Worm (Caenorhabditis elegans) whole organism, L3 larva: Measurements from ENCODE around the gene mrps-5.
A peak's percentile ranks its signal among the peaks of the same experiment; 100 is the strongest.

ENCODE experiments used
- R02D3.7 ChIP-seq: fragments of 150-350 bp; optimal IDR thresholded peaks from 2 replicates; lab custom pipeline; 2014; ENCODE audit warnings: missing biosample characterization, missing genetic modification characterization
- aly-2 ChIP-seq: fragments of 150-350 bp; optimal IDR thresholded peaks from 2 replicates; lab custom pipeline; 2014; ENCODE audit warnings: missing biosample characterization, missing genetic modification characterization
- ama-1 ChIP-seq: fragments of 150-350 bp; optimal IDR thresholded peaks from 2 replicates; lab custom pipeline; 2018
- ceh-16 ChIP-seq: sonication (generic microtip); optimal IDR thresholded peaks from 2 replicates; lab custom pipeline; 2017; ENCODE audit warnings: missing biosample characterization, missing genetic modification characterization
- ceh-28 ChIP-seq: fragments of 150-350 bp; optimal IDR thresholded peaks from 2 replicates; lab custom pipeline; 2014; ENCODE audit warnings: missing biosample characterization, missing genetic modification reagents, missing genetic modification characterization
- ceh-82 ChIP-seq: fragments of 150-350 bp; optimal IDR thresholded peaks from 2 replicates; lab custom pipeline; 2014; ENCODE audit warnings: missing biosample characterization, missing genetic modification characterization
- ceh-9 ChIP-seq: sonication (generic microtip); optimal IDR thresholded peaks from 2 replicates; lab custom pipeline; 2018; ENCODE audit warnings: missing biosample characterization, missing genetic modification characterization
- egl-27 ChIP-seq: sonication (generic microtip); optimal IDR thresholded peaks from 4 replicates; lab custom pipeline; 2017; ENCODE audit warnings: missing biosample characterization, missing genetic modification reagents, missing genetic modification characterization
- egl-5 ChIP-seq: fragments of 150-350 bp; optimal IDR thresholded peaks from 2 replicates; lab custom pipeline; 2017; ENCODE audit warnings: missing biosample characterization, missing genetic modification reagents, missing genetic modification characterization, inconsistent platforms
- elt-1 ChIP-seq: fragments of 150-350 bp; optimal IDR thresholded peaks from 2 replicates; lab custom pipeline; 2014; ENCODE audit warnings: missing biosample characterization, missing genetic modification characterization
- eor-1 ChIP-seq, 2 experiments: fragments of 150-350 bp; optimal IDR thresholded peaks; 2 replicates each; lab custom pipeline; 2014 to 2018; ENCODE audit warnings: missing biosample characterization in 2 of 2, missing genetic modification characterization in 2 of 2
- fkh-10 ChIP-seq: sonication (generic microtip); optimal IDR thresholded peaks from 2 replicates; lab custom pipeline; 2017; ENCODE audit warnings: missing biosample characterization, missing genetic modification reagents, missing genetic modification characterization
- fos-1 ChIP-seq: fragments of 150-350 bp; optimal IDR thresholded peaks from 2 replicates; lab custom pipeline; 2014; ENCODE audit warnings: missing biosample characterization, missing genetic modification characterization
- hmg-11 ChIP-seq: sonication (generic microtip); optimal IDR thresholded peaks from 2 replicates; lab custom pipeline; 2016; ENCODE audit warnings: missing genetic modification characterization, missing compliant biosample characterization
- lin-39 ChIP-seq: fragments of 150-350 bp; optimal IDR thresholded peaks from 2 replicates; lab custom pipeline; 2018; ENCODE audit warnings: missing biosample characterization, missing genetic modification reagents, missing genetic modification characterization
- lsy-12 ChIP-seq: sonication (generic microtip); optimal IDR thresholded peaks from 2 replicates; lab custom pipeline; 2016; ENCODE audit warnings: mild to moderate bottlenecking, missing genetic modification characterization, missing compliant biosample characterization
- mdl-1 ChIP-seq: fragments of 150-350 bp; optimal IDR thresholded peaks from 2 replicates; lab custom pipeline; 2014; ENCODE audit warnings: missing biosample characterization, missing genetic modification characterization
- nfya-1 ChIP-seq: sonication (generic microtip); optimal IDR thresholded peaks from 2 replicates; lab custom pipeline; 2017; ENCODE audit warnings: missing genetic modification characterization, mild to moderate bottlenecking, missing compliant biosample characterization, antibody characterized with exemption, moderate library complexity; ENCODE audit not compliant: insufficient read depth
- nhr-11 ChIP-seq: fragments of 150-350 bp; optimal IDR thresholded peaks from 2 replicates; lab custom pipeline; 2014; ENCODE audit warnings: missing biosample characterization, missing genetic modification characterization
- nhr-23 ChIP-seq: fragments of 150-350 bp; optimal IDR thresholded peaks from 2 replicates; lab custom pipeline; 2014; ENCODE audit warnings: missing biosample characterization, missing genetic modification reagents, missing genetic modification characterization
- nhr-237 ChIP-seq: fragments of 150-350 bp; optimal IDR thresholded peaks from 2 replicates; lab custom pipeline; 2014; ENCODE audit warnings: missing biosample characterization, missing genetic modification characterization
- nhr-25 ChIP-seq: sonication (generic microtip); optimal IDR thresholded peaks from 2 replicates; lab custom pipeline; 2017; ENCODE audit warnings: missing biosample characterization, missing genetic modification characterization
- nhr-28 ChIP-seq: fragments of 150-350 bp; optimal IDR thresholded peaks from 2 replicates; lab custom pipeline; 2014; ENCODE audit warnings: missing biosample characterization, missing genetic modification characterization
- nhr-43 ChIP-seq: sonication (generic microtip); optimal IDR thresholded peaks from 2 replicates; lab custom pipeline; 2016; ENCODE audit warnings: mild to moderate bottlenecking, missing genetic modification characterization, missing compliant biosample characterization; ENCODE audit not compliant: poor library complexity, severe bottlenecking
- nhr-76 ChIP-seq: fragments of 150-350 bp; sonication (generic microtip); optimal IDR thresholded peaks from 5 replicates; lab custom pipeline; 2014; ENCODE audit warnings: missing biosample characterization, missing genetic modification characterization
- pha-4 ChIP-seq: fragments of 150-350 bp; optimal IDR thresholded peaks from 2 replicates; lab custom pipeline; 2014; ENCODE audit warnings: missing biosample characterization, missing genetic modification reagents, missing genetic modification characterization
- pqm-1 ChIP-seq: fragments of 150-350 bp; optimal IDR thresholded peaks from 2 replicates; lab custom pipeline; 2017; ENCODE audit warnings: missing biosample characterization, missing genetic modification characterization, inconsistent platforms
- sea-2 ChIP-seq: fragments of 150-350 bp; sonication (generic microtip); optimal IDR thresholded peaks from 4 replicates; lab custom pipeline; 2014; ENCODE audit warnings: missing biosample characterization, missing genetic modification reagents, missing genetic modification characterization
- skn-1 ChIP-seq: fragments of 150-350 bp; optimal IDR thresholded peaks from 2 replicates; lab custom pipeline; 2014; ENCODE audit warnings: missing biosample characterization, missing genetic modification characterization
- tbx-2 ChIP-seq: sonication (generic microtip); optimal IDR thresholded peaks from 2 replicates; lab custom pipeline; 2016; ENCODE audit warnings: mild to moderate bottlenecking, missing genetic modification characterization, missing compliant biosample characterization
- unc-39 ChIP-seq: sonication (generic microtip); optimal IDR thresholded peaks from 4 replicates; lab custom pipeline; 2017; ENCODE audit warnings: missing biosample characterization, missing genetic modification characterization
- ztf-11 ChIP-seq: fragments of 150-350 bp; optimal IDR thresholded peaks from 2 replicates; lab custom pipeline; 2014; ENCODE audit warnings: missing biosample characterization, missing genetic modification characterization
- ztf-4 ChIP-seq: fragments of 150-350 bp; optimal IDR thresholded peaks from 2 replicates; lab custom pipeline; 2014; ENCODE audit warnings: missing biosample characterization, missing genetic modification characterization

mrps-5 gene

DNA sequence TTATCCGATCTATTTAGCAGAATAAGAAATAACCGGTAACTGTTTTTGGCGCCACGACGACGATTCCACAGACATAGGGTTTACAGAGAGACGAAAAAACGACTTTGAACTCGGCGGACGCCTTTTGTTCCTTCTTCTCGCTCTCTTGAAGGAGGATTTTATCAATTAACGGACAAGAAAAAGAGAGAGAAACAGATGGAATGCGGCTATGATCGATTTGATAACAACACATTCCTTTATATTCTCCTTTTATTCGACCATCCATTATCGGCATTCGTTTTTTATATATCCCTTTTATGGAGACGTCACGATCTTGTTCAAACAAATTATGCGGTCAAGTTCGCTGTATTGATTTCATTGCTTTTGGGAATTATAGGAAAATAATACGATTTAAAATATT lies 14.5 kb upstream of the mrps-5 start:
- TF ChIP-seq nhr-28 (tag; lab: Kevin White, UChicago) (peak; percentile 8), nhr-237 (tag; lab: Kevin White, UChicago) (no peak), ztf-4 (tag; lab: Kevin White, UChicago) (peak; percentile 50), pqm-1 (tag; lab: Kevin White, UChicago) (no peak), lsy-12 (peak; percentile 66), ama-1 (lab: Kevin White, UChicago) (peak; percentile 97), nhr-25 (tag; lab: Kevin White, UChicago) (peak; percentile 45), eor-1 (tag; optimal IDR thresholded peaks at IDR 0.05; lab: Kevin White, UChicago) (no peak), nhr-23 (tag; lab: Kevin White, UChicago) (peak; percentile 74), sea-2 (GFP tag; lab: Kevin White, UChicago) (no peak), tbx-2 (tag; lab: Kevin White, UChicago) (peak; percentile 65), nhr-43 (tag; lab: Kevin White, UChicago) (peak; percentile 73), ceh-28 (peak; percentile 15)

DNA sequence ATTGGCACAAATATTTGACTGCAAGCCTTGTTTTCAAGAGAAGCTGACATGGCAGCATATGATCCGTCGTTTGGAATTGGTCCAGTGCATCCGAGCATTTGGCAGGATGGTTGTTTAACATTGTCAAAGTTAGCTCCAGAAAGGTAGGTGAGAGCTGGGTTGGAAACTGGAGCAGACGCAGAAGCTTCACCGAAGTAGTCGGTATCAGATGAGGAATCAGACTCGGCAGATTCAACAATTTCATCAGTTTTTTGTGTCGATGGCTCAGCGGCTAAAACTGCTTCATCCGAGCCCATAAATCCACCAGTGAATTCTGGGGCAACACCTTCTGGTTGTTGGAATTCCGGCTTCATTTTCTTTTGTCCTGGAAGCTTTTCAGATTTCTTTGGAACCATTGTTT lies 13.7 kb upstream of the mrps-5 start:
- TF ChIP-seq nhr-28 (tag; lab: Kevin White, UChicago) (no peak), ceh-82 (tag; lab: Kevin White, UChicago) (no peak), hmg-11 (tag; lab: Kevin White, UChicago) (no peak), lin-39 (no peak), nhr-43 (tag; lab: Kevin White, UChicago) (peak; percentile 50), ama-1 (lab: Kevin White, UChicago) (peak; percentile 95), nhr-25 (tag; lab: Kevin White, UChicago) (peak; percentile 36), ztf-11 (no peak), nhr-237 (tag; lab: Kevin White, UChicago) (no peak), nhr-11 (no peak)

DNA sequence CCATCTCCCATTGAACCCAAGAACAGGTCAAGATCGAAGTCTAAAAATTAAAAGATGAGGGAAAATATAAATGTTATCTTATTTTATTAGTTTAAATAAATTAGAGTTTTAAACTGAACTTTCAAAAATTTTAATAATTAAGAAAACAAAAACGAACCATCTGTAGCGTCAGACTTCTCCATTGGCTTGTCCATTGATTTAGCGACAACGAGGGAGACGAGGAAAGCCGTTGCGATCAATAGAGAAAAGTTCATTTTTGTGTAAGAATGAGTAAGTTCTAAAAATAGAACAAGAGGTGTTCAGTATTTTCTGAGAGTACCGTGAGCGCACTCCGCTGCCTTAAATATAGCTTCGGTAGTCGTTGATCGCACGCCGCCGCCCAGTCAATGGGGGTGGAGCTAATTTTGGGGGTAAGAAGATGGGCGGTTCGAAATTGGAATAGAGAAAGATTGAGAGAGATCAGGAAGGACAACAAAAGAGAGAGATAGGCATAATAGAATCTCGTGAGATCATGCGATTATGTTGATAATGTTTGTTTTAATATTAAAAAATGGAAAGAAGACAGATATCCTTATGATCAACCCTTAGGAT lies 13.2 kb upstream of the mrps-5 start, which contains the start of gene F45D3.3:
Gene F45D3.3 (minus strand): TSS at position 350 of the 591 bp plus-strand sequence.
- TF ChIP-seq fos-1: no peak
- no peak for TF ChIP-seq eor-1 (tag; optimal IDR thresholded peaks at IDR 0.05; lab: Kevin White, UChicago)
- TF ChIP-seq ceh-28: no peak
- TF ChIP-seq pqm-1 (tag; lab: Kevin White, UChicago): no peak
- TF ChIP-seq pha-4 (tag; lab: Kevin White, UChicago): no peak
- TF ChIP-seq ceh-9 (tag; lab: Kevin White, UChicago): no peak
- TF ChIP-seq lsy-12: no peak
- TF ChIP-seq unc-39 (tag; lab: Kevin White, UChicago): no peak
- TF ChIP-seq nhr-25 (tag; lab: Kevin White, UChicago): peak; percentile 35
- TF ChIP-seq nfya-1 (tag; lab: Kevin White, UChicago): peak; percentile 31
- TF ChIP-seq elt-1: no peak
- no peak for TF ChIP-seq hmg-11 (tag; lab: Kevin White, UChicago)
- no peak for TF ChIP-seq ztf-11
- no peak for TF ChIP-seq mdl-1 (tag; lab: Kevin White, UChicago)
- no peak for TF ChIP-seq egl-5 (tag; lab: Kevin White, UChicago)
- no peak for TF ChIP-seq aly-2 (tag; lab: Kevin White, UChicago)
- no peak for TF ChIP-seq sea-2 (GFP tag; lab: Kevin White, UChicago)
- TF ChIP-seq ama-1 (lab: Kevin White, UChicago): peak; percentile 91
- no peak for TF ChIP-seq skn-1
- TF ChIP-seq egl-27 (tag; lab: Kevin White, UChicago): no peak
- TF ChIP-seq ztf-4 (tag; lab: Kevin White, UChicago): no peak
- TF ChIP-seq nhr-237 (tag; lab: Kevin White, UChicago): no peak
- TF ChIP-seq nhr-23 (tag; lab: Kevin White, UChicago): peak; percentile 80
- no peak for TF ChIP-seq nhr-11
- TF ChIP-seq nhr-76 (tag; lab: Kevin White, UChicago): no peak
- TF ChIP-seq fkh-10 (GFP tag; lab: Kevin White, UChicago): no peak
- TF ChIP-seq nhr-43 (tag; lab: Kevin White, UChicago): peak; percentile 55
- no peak for TF ChIP-seq ceh-82 (tag; lab: Kevin White, UChicago)
- TF ChIP-seq ceh-16 (tag; lab: Kevin White, UChicago): no peak
- TF ChIP-seq R02D3.7 (tag; lab: Kevin White, UChicago): no peak

DNA sequence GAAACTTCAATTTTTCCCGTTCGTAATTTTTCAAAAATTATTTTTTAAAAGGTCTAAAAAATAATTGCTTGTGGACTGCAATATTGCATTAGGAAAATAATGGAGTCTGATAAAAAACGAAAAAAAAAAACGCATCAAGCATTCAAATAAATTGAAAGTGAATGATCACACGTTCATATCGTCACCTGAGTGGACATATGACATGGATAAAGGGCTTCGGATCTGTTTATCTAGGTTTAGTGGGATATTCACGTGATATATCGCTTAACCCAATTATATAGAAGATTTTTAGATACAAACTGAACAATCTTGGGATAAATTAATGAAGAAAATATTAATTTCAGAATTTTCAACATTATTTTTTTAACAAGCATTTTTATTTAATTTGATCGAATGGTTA lies 12.5 kb upstream of the mrps-5 start:
- TF ChIP-seq nhr-43 (tag; lab: Kevin White, UChicago): peak; percentile 29
- no peak for TF ChIP-seq ama-1 (lab: Kevin White, UChicago)
- no peak for TF ChIP-seq ztf-11
- peak; percentile 59 for TF ChIP-seq nhr-23 (tag; lab: Kevin White, UChicago)
